Worm (Caenorhabditis elegans) whole organism, young adult: Measurements from ENCODE around the gene srx-131.

Source experiments
- B0019.2 ChIP-seq: fragments of 200-800 bp; sonication (Bioruptor generic); conservative IDR thresholded peaks from 2 replicates; pipeline ENCODE4 v1.3.6; 2022; ENCODE audit warnings: missing genetic modification reagents, missing genetic modification characterization, missing compliant biosample characterization
- B0035.1 ChIP-seq: sonication (generic microtip); optimal IDR thresholded peaks from 2 replicates; lab custom pipeline; 2016; ENCODE audit warnings: missing genetic modification characterization, mild to moderate bottlenecking, missing compliant biosample characterization, missing genotype, missing genetic modification reagents
- B0261.1 ChIP-seq: sonication (generic microtip); optimal IDR thresholded peaks from 2 replicates; lab custom pipeline; 2016; ENCODE audit warnings: mild to moderate bottlenecking, missing genetic modification characterization, moderate library complexity, missing compliant biosample characterization
- D2030.7 ChIP-seq: fragments of 200-800 bp; sonication (Bioruptor generic); IDR thresholded peaks from 2 replicates; pipeline ENCODE4 v1.3.6; 2022; ENCODE audit warnings: missing genetic modification reagents, missing genetic modification characterization, missing compliant biosample characterization
- F10E7.11 ChIP-seq: sonication (generic microtip); optimal IDR thresholded peaks from 2 replicates; lab custom pipeline; 2017; ENCODE audit warnings: mild to moderate bottlenecking, missing genetic modification characterization, moderate library complexity, missing compliant biosample characterization
- F33H1.4 ChIP-seq: fragments of 200-800 bp; sonication (Bioruptor generic); IDR thresholded peaks from 2 replicates; pipeline ENCODE4 v1.3.6; 2022; ENCODE audit warnings: missing genetic modification reagents, missing genetic modification characterization, missing compliant biosample characterization
- T26A5.8 ChIP-seq: sonication (generic microtip); optimal IDR thresholded peaks from 2 replicates; lab custom pipeline; 2016; ENCODE audit warnings: missing genetic modification characterization, missing compliant biosample characterization
- Y56A3A.18 ChIP-seq: fragments of 200-800 bp; sonication (Bioruptor generic); IDR thresholded peaks from 2 replicates; pipeline ENCODE4 v1.3.6; 2022; ENCODE audit warnings: missing genetic modification reagents, missing genetic modification characterization, missing compliant biosample characterization
- Y67H2A.10 ChIP-seq: fragments of 200-800 bp; sonication (Bioruptor generic); conservative IDR thresholded peaks from 2 replicates; pipeline ENCODE4 v1.3.6; 2022; ENCODE audit warnings: missing genetic modification reagents, missing genetic modification characterization, missing compliant biosample characterization
- aptf-2 ChIP-seq: fragments of 200-800 bp; sonication (Bioruptor generic); conservative IDR thresholded peaks from 2 replicates; pipeline ENCODE4 v1.3.6; 2022; ENCODE audit warnings: missing genetic modification reagents, missing genetic modification characterization, missing compliant biosample characterization
- attf-6 ChIP-seq: fragments of 200-800 bp; sonication (Bioruptor generic); IDR thresholded peaks from 2 replicates; pipeline ENCODE4 v1.3.6; 2022; ENCODE audit warnings: missing genetic modification reagents, missing genetic modification characterization, missing compliant biosample characterization
- bed-2 ChIP-seq: fragments of 200-800 bp; sonication (Bioruptor generic); IDR thresholded peaks from 2 replicates; pipeline ENCODE4 v1.3.6; 2022; ENCODE audit warnings: missing genetic modification reagents, missing genetic modification characterization, missing compliant biosample characterization
- ceh-27 ChIP-seq: fragments of 200-800 bp; sonication (Bioruptor generic); optimal IDR thresholded peaks from 2 replicates; lab custom pipeline; 2018; ENCODE audit warnings: mild to moderate bottlenecking, missing genetic modification characterization, moderate library complexity, missing compliant biosample characterization
- ceh-40 ChIP-seq: fragments of 200-800 bp; sonication (Bioruptor generic); IDR thresholded peaks from 2 replicates; pipeline ENCODE4 v1.3.6; 2022; ENCODE audit warnings: missing genetic modification characterization, missing compliant biosample characterization
- ceh-91 ChIP-seq: fragments of 200-800 bp; sonication (Bioruptor generic); IDR thresholded peaks from 2 replicates; pipeline ENCODE4 v1.3.6; 2022; ENCODE audit warnings: missing genetic modification reagents, missing genetic modification characterization, missing compliant biosample characterization
- chd-7 ChIP-seq: sonication (generic microtip); optimal IDR thresholded peaks from 2 replicates; lab custom pipeline; 2016; ENCODE audit warnings: mild to moderate bottlenecking, missing genetic modification characterization, moderate library complexity, missing compliant biosample characterization
- efl-1 ChIP-seq: fragments of 150-350 bp; optimal IDR thresholded peaks from 2 replicates; lab custom pipeline; 2014; ENCODE audit warnings: missing biosample characterization, missing genetic modification reagents, missing genetic modification characterization
- egrh-3 ChIP-seq: fragments of 200-800 bp; sonication (Bioruptor generic); IDR thresholded peaks from 2 replicates; pipeline ENCODE4 v1.3.6; 2022; ENCODE audit warnings: missing genetic modification reagents, missing genetic modification characterization, missing compliant biosample characterization
- hlh-12 ChIP-seq: sonication (generic microtip); optimal IDR thresholded peaks from 2 replicates; lab custom pipeline; 2016; ENCODE audit warnings: missing genetic modification characterization, missing compliant biosample characterization
- hlh-26 ChIP-seq: fragments of 200-800 bp; sonication (Bioruptor generic); conservative IDR thresholded peaks from 2 replicates; pipeline ENCODE4 v1.3.6; 2022; ENCODE audit warnings: missing genetic modification reagents, missing genetic modification characterization, missing compliant biosample characterization
- hmg-20 ChIP-seq: fragments of 200-800 bp; sonication (Bioruptor generic); IDR thresholded peaks from 2 replicates; pipeline ENCODE4 v1.3.6; 2022; ENCODE audit warnings: missing genetic modification reagents, missing genetic modification characterization, missing compliant biosample characterization
- lin-35 ChIP-seq, 3 experiments: fragments of 150-350 bp in 2 of 3; sonication (generic microtip) in 1 of 3; optimal IDR thresholded peaks; 2 replicates each; lab custom pipeline; 2014 to 2018; ENCODE audit warnings: missing biosample characterization in 3 of 3, missing genetic modification characterization in 3 of 3, missing genetic modification reagents in 3 of 3
- lir-1 ChIP-seq: fragments of 200-800 bp; sonication (Bioruptor generic); conservative IDR thresholded peaks from 2 replicates; pipeline ENCODE4 v1.3.6; 2022; ENCODE audit warnings: missing genetic modification reagents, missing genetic modification characterization, missing compliant biosample characterization
- lsy-27 ChIP-seq: sonication (generic microtip); optimal IDR thresholded peaks from 2 replicates; lab custom pipeline; 2017; ENCODE audit warnings: missing genetic modification characterization, mild to moderate bottlenecking, missing compliant biosample characterization, antibody characterized with exemption, missing genotype, borderline replicate concordance; ENCODE audit not compliant: insufficient read depth
- madf-10 ChIP-seq: sonication (generic microtip); optimal IDR thresholded peaks from 2 replicates; lab custom pipeline; 2016; ENCODE audit warnings: mild to moderate bottlenecking, missing genetic modification characterization, missing compliant biosample characterization
- madf-6 ChIP-seq: fragments of 200-800 bp; sonication (Bioruptor generic); IDR thresholded peaks from 2 replicates; pipeline ENCODE4 v1.3.6; 2022; ENCODE audit warnings: missing genetic modification reagents, missing genetic modification characterization, missing compliant biosample characterization
- madf-8 ChIP-seq: fragments of 200-800 bp; sonication (Bioruptor generic); conservative IDR thresholded peaks from 2 replicates; pipeline ENCODE4 v1.3.6; 2022; ENCODE audit warnings: missing genetic modification reagents, missing genetic modification characterization, missing compliant biosample characterization
- nhr-80 ChIP-seq: sonication (generic microtip); optimal IDR thresholded peaks from 2 replicates; lab custom pipeline; 2016; ENCODE audit warnings: missing genetic modification characterization, missing compliant biosample characterization
- nhr-90 ChIP-seq: sonication (generic microtip); optimal IDR thresholded peaks from 2 replicates; lab custom pipeline; 2016; ENCODE audit warnings: missing genotype, mild to moderate bottlenecking, missing genetic modification characterization, missing compliant biosample characterization
- pbrm-1 ChIP-seq: fragments of 200-800 bp; sonication (Bioruptor generic); IDR thresholded peaks from 2 replicates; pipeline ENCODE4 v1.3.6; 2022; ENCODE audit warnings: missing genetic modification reagents, missing genetic modification characterization, missing compliant biosample characterization
- rec-8 ChIP-seq, 2 experiments: sonication (generic microtip); optimal IDR thresholded peaks; 2 replicates each; lab custom pipeline; 2016; ENCODE audit warnings: mild to moderate bottlenecking in 2 of 2, missing genetic modification characterization in 2 of 2, missing genetic modification reagents in 2 of 2, missing genotype in 2 of 2, missing biosample characterization in 1 of 2, missing compliant biosample characterization in 1 of 2, moderate library complexity in 1 of 2
- sdz-38 ChIP-seq: sonication (generic microtip); optimal IDR thresholded peaks from 2 replicates; lab custom pipeline; 2016; ENCODE audit warnings: missing genotype, missing genetic modification characterization, missing compliant biosample characterization
- snpc-3.4 ChIP-seq: sonication (generic microtip); optimal IDR thresholded peaks from 2 replicates; lab custom pipeline; 2017; ENCODE audit warnings: missing genetic modification characterization, mild to moderate bottlenecking, missing compliant biosample characterization, antibody characterized with exemption, moderate library complexity, missing genotype, missing genetic modification reagents
- somi-1 ChIP-seq: fragments of 200-800 bp; sonication (Bioruptor generic); optimal IDR thresholded peaks from 2 replicates; lab custom pipeline; 2018; ENCODE audit warnings: mild to moderate bottlenecking, missing genetic modification characterization, missing compliant biosample characterization
- tbx-9 ChIP-seq: sonication (generic microtip); optimal IDR thresholded peaks from 2 replicates; lab custom pipeline; 2016; ENCODE audit warnings: borderline replicate concordance, missing genetic modification characterization, inconsistent platforms, missing compliant biosample characterization
- zim-3 ChIP-seq: sonication (generic microtip); optimal IDR thresholded peaks from 2 replicates; lab custom pipeline; 2017; ENCODE audit warnings: mild to moderate bottlenecking, missing genetic modification characterization, moderate library complexity, missing compliant biosample characterization
- ztf-28 ChIP-seq: fragments of 200-800 bp; sonication (Bioruptor generic); IDR thresholded peaks from 2 replicates; pipeline ENCODE4 v1.3.6; 2022; ENCODE audit warnings: missing genetic modification reagents, missing genetic modification characterization, missing compliant biosample characterization
- ztf-6 ChIP-seq: fragments of 200-800 bp; sonication (Bioruptor generic); IDR thresholded peaks from 2 replicates; pipeline ENCODE4 v1.3.6; 2022; ENCODE audit warnings: missing genetic modification reagents, missing genetic modification characterization, missing compliant biosample characterization

Gene srx-131

ce11 chrV:13818824-13819408 lies 26.3 kb upstream of the srx-131 start, which contains the start of gene sel-10 (continued):
- TF ChIP-seq madf-10 (tag; lab: Kevin White, UChicago) (no peak), attf-6 (GFP tag; lab: Robert Waterston, UW) (no peak), T26A5.8 (no peak), rec-8 (tag; optimal IDR thresholded peaks at IDR 0.05; lab: Kevin White, UChicago) (no peak), B0019.2 (GFP tag; lab: Robert Waterston, UW) (no peak), chd-7 (tag; lab: Kevin White, UChicago) (no peak), Y67H2A.10 (GFP tag; lab: Robert Waterston, UW) (no peak), ceh-91 (no peak), F33H1.4 (no peak; the same call in 1 of the 2 replicates), D2030.7 (no peak), madf-8 (0 out of 2 replicates have a peak, but pooled peaks have one; percentile 13), madf-6 (peak; percentile 71; the same call in 1 of the 2 replicates), lin-35 (GFP tag; optimal IDR thresholded peaks at IDR 0.05; lab: Kevin White, UChicago) (peak in 1 of 3 experiments; percentile 79), ceh-40 (GFP tag; lab: Robert Waterston, UW) (no peak), snpc-3.4 (tag; lab: Kevin White, UChicago) (peak; percentile 18), nhr-80 (tag; lab: Kevin White, UChicago) (peak; percentile 66), Y56A3A.18 (GFP tag; lab: Robert Waterston, UW) (no peak)

DNA sequence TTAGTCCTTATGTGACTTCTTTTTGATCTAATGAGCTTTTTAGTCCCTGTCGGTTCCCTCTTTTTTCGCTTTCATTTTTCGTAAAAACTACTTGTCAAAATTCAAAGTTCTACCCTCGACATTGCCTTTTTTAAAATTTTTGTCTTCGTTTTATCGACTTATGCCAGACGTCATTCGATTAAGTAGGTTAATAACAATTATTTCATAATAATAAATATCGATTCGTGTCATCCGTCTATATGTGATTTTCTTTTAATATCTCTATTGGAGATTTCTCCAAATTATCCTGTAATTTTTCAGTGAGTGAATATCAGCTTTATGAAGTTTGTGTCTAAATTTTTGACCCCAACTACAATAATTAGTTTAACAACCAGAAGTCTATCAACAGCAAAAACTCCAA lies 22.5 kb upstream of the srx-131 start, which contains the start of gene hpo-31:
Gene hpo-31 (plus strand): TSS at position 301 of the 400 bp plus-strand sequence.
- TF ChIP-seq hlh-26 (GFP tag; lab: Robert Waterston, UW) (no peak), hmg-20 (GFP tag; lab: Robert Waterston, UW) (no peak), lir-1 (GFP tag; lab: Robert Waterston, UW) (no peak), sdz-38 (no peak), ceh-27 (GFP tag; lab: Kevin White, UChicago) (no peak), D2030.7 (no peak), nhr-90 (tag; lab: Kevin White, UChicago) (no peak), B0035.1 (no peak), pbrm-1 (no peak), ztf-28 (GFP tag; lab: Robert Waterston, UW) (no peak)

ce11 chrV:13827920-13828319 lies 17.3 kb upstream of the srx-131 start, which contains the start of gene nrf-5:
nrf-5 (plus strand) TSS chrV:13828267.
- TF ChIP-seq madf-8 (no peak), lir-1 (GFP tag; lab: Robert Waterston, UW) (no peak), hlh-12 (tag; lab: Kevin White, UChicago) (no peak), F10E7.11 (tag; lab: Kevin White, UChicago) (no peak), bed-2 (GFP tag; lab: Robert Waterston, UW) (no peak), ztf-6 (no peak), efl-1 (GFP tag; lab: Kevin White, UChicago) (no peak), egrh-3 (GFP tag; lab: Robert Waterston, UW) (no peak), zim-3 (tag; lab: Kevin White, UChicago) (no peak), lsy-27 (tag; lab: Kevin White, UChicago) (no peak), B0261.1 (tag; lab: Kevin White, UChicago) (no peak), tbx-9 (tag; lab: Kevin White, UChicago) (no peak), somi-1 (GFP tag; lab: Kevin White, UChicago) (no peak), madf-10 (tag; lab: Kevin White, UChicago) (no peak), ztf-28 (GFP tag; lab: Robert Waterston, UW) (no peak), aptf-2 (no peak), lin-35 (GFP tag; optimal IDR thresholded peaks at IDR 0.05; lab: Kevin White, UChicago) (no peak)
- TF ChIP-seq, all 124 proteins: peak for 0
